Worm (Caenorhabditis elegans) whole organism, L2 larva: ENCODE measurements around the gene F32D8.14.

Experiments
- ceh-82 ChIP-seq: fragments of 150-350 bp; optimal IDR thresholded peaks from 2 replicates; lab custom pipeline; 2014; ENCODE audit warnings: missing biosample characterization, missing genetic modification characterization
- elt-1 ChIP-seq: fragments of 150-350 bp; optimal IDR thresholded peaks from 2 replicates; lab custom pipeline; 2014; ENCODE audit warnings: missing biosample characterization, missing genetic modification characterization
- nhr-10 ChIP-seq: sonication (generic microtip); optimal IDR thresholded peaks from 2 replicates; lab custom pipeline; 2017; ENCODE audit warnings: missing biosample characterization, missing genetic modification characterization
- nhr-11 ChIP-seq: fragments of 150-350 bp; optimal IDR thresholded peaks from 2 replicates; lab custom pipeline; 2014; ENCODE audit warnings: missing biosample characterization, missing genetic modification characterization
- nhr-23 ChIP-seq: fragments of 150-350 bp; optimal IDR thresholded peaks from 2 replicates; lab custom pipeline; 2014; ENCODE audit warnings: missing biosample characterization, missing genetic modification reagents, missing genetic modification characterization
- unc-39 ChIP-seq: fragments of 150-350 bp; optimal IDR thresholded peaks from 2 replicates; lab custom pipeline; 2014; ENCODE audit warnings: missing biosample characterization, missing genetic modification characterization
- unc-62 ChIP-seq: fragments of 150-350 bp; optimal IDR thresholded peaks from 2 replicates; lab custom pipeline; 2014; ENCODE audit warnings: missing biosample characterization, missing genetic modification reagents, missing genetic modification characterization
- ztf-1 ChIP-seq: fragments of 200-800 bp; sonication (Bioruptor generic); conservative IDR thresholded peaks from 2 replicates; pipeline ENCODE4 v1.3.6; 2022; ENCODE audit warnings: missing genetic modification characterization, missing compliant biosample characterization

ce11 chrV:10925658-10926057 lies 31.1 kb upstream of the F32D8.14 start:
- TF ChIP-seq ztf-1 (GFP tag; lab: Robert Waterston, UW), result no peak
- TF ChIP-seq nhr-11 (tag; lab: Kevin White, UChicago), result no peak
- TF ChIP-seq unc-62 (GFP tag; lab: Kevin White, UChicago), result no peak
- no peak for TF ChIP-seq nhr-10 (tag; lab: Kevin White, UChicago)
- TF ChIP-seq unc-39 (tag; lab: Kevin White, UChicago), result no peak
- TF ChIP-seq nhr-23 (tag; lab: Kevin White, UChicago), result no peak
- no peak for TF ChIP-seq ceh-82 (tag; lab: Kevin White, UChicago)
- no peak for TF ChIP-seq elt-1 (tag; lab: Kevin White, UChicago)
